Fruit fly (Drosophila melanogaster) whole organism, embryonic: ENCODE data around the gene CG10063.

ENCODE experiments used
- C15 ChIP-seq: fragments of 200-800 bp; sonication (Bioruptor generic); IDR thresholded peaks from 3 replicates; pipeline ENCODE4 v1.3.6; 2022; ENCODE audit warnings: missing biosample characterization, missing genetic modification characterization
- CG10543 ChIP-seq: fragments of 200-800 bp; sonication (Bioruptor generic); optimal IDR thresholded peaks from 3 replicates; lab custom pipeline; 2017; ENCODE audit warnings: missing biosample characterization, mild to moderate bottlenecking, missing genetic modification characterization, moderate library complexity
- CG10654 ChIP-seq: fragments of 200-800 bp; sonication (Bioruptor generic); optimal IDR thresholded peaks from 2 replicates; lab custom pipeline; 2016; ENCODE audit warnings: missing biosample characterization, missing genetic modification characterization
- CG11695 ChIP-seq: fragments of 200-800 bp; sonication (Bioruptor generic); IDR thresholded peaks from 3 replicates; pipeline ENCODE4 v1.3.6; 2022; ENCODE audit warnings: missing biosample characterization, missing genetic modification characterization
- CG11723 ChIP-seq: fragments of 200-800 bp; sonication (Bioruptor generic); optimal IDR thresholded peaks from 2 replicates; lab custom pipeline; 2017; ENCODE audit warnings: missing biosample characterization, mild to moderate bottlenecking, missing genetic modification characterization
- CG14860 ChIP-seq: fragments of 200-800 bp; sonication (Bioruptor generic); IDR thresholded peaks from 3 replicates; pipeline ENCODE4 v1.3.6; 2022; ENCODE audit warnings: missing biosample characterization, missing genetic modification characterization; ENCODE audit not compliant: partially characterized antibody
- CG16813 ChIP-seq: fragments of 200-800 bp; sonication (Bioruptor generic); IDR thresholded peaks from 3 replicates; pipeline ENCODE4 v1.3.6; 2022; ENCODE audit warnings: missing biosample characterization, missing genetic modification characterization; ENCODE audit not compliant: partially characterized antibody
- CG17359 ChIP-seq: fragments of 200-800 bp; sonication (Bioruptor generic); optimal IDR thresholded peaks from 3 replicates; lab custom pipeline; 2018; ENCODE audit warnings: missing biosample characterization, mild to moderate bottlenecking, missing genetic modification characterization, moderate library complexity
- CG2202 ChIP-seq: fragments of 200-800 bp; sonication (Bioruptor generic); optimal IDR thresholded peaks from 2 replicates; lab custom pipeline; 2018; ENCODE audit warnings: missing biosample characterization, mild to moderate bottlenecking, missing genetic modification characterization
- CG2678 ChIP-seq: fragments of 200-800 bp; sonication (Bioruptor generic); optimal IDR thresholded peaks from 3 replicates; lab custom pipeline; 2019; ENCODE audit warnings: missing biosample characterization, mild to moderate bottlenecking, missing genetic modification characterization, moderate library complexity
- CG2889 ChIP-seq: fragments of 200-800 bp; sonication (Bioruptor generic); IDR thresholded peaks from 3 replicates; pipeline ENCODE4 v1.3.6; 2022; ENCODE audit warnings: missing biosample characterization, missing genetic modification characterization
- CG3065 ChIP-seq: fragments of 200-800 bp; sonication (Bioruptor generic); optimal IDR thresholded peaks from 2 replicates; lab custom pipeline; 2016; ENCODE audit warnings: missing biosample characterization, missing genetic modification characterization
- CG3163 ChIP-seq: fragments of 200-800 bp; sonication (Bioruptor generic); optimal IDR thresholded peaks from 3 replicates; lab custom pipeline; 2016; ENCODE audit warnings: missing biosample characterization, missing genetic modification characterization
- CG3281 ChIP-seq: fragments of 200-800 bp; sonication (Bioruptor generic); optimal IDR thresholded peaks from 3 replicates; lab custom pipeline; 2017; ENCODE audit warnings: missing biosample characterization, mild to moderate bottlenecking, missing genetic modification characterization
- CG33557 ChIP-seq: fragments of 200-800 bp; sonication (Bioruptor generic); optimal IDR thresholded peaks from 2 replicates; lab custom pipeline; 2019; ENCODE audit warnings: missing biosample characterization, mild to moderate bottlenecking, missing genetic modification characterization, moderate library complexity
- CG34376 ChIP-seq: fragments of 200-800 bp; sonication (Bioruptor generic); optimal IDR thresholded peaks from 2 replicates; lab custom pipeline; 2018; ENCODE audit warnings: missing biosample characterization, mild to moderate bottlenecking, missing genetic modification characterization
- CG5953 ChIP-seq: fragments of 200-800 bp; sonication (Bioruptor generic); IDR thresholded peaks from 2 replicates; pipeline ENCODE4 v1.3.6; 2022; ENCODE audit warnings: missing biosample characterization, missing genetic modification characterization
- CG6175 ChIP-seq: fragments of 200-800 bp; sonication (Bioruptor generic); IDR thresholded peaks from 3 replicates; pipeline ENCODE4 v1.3.6; 2022; ENCODE audit warnings: missing biosample characterization, missing genetic modification characterization
- CG7963 ChIP-seq: fragments of 200-800 bp; sonication (Bioruptor generic); IDR thresholded peaks from 3 replicates; pipeline ENCODE4 v1.3.6; 2022; ENCODE audit warnings: missing biosample characterization, missing genetic modification characterization; ENCODE audit not compliant: partially characterized antibody
- CG9437 ChIP-seq: fragments of 200-800 bp; sonication (Bioruptor generic); optimal IDR thresholded peaks from 2 replicates; lab custom pipeline; 2018; ENCODE audit warnings: missing biosample characterization, mild to moderate bottlenecking, missing genetic modification characterization
- CTCF ChIP-seq: fragments of 200-800 bp; sonication (Bioruptor generic); optimal IDR thresholded peaks from 2 replicates; lab custom pipeline; 2017; ENCODE audit warnings: missing biosample characterization, mild to moderate bottlenecking, missing genetic modification characterization, moderate library complexity
- CrebB ChIP-seq: fragments of 200-800 bp; sonication (Bioruptor generic); optimal IDR thresholded peaks from 3 replicates; lab custom pipeline; 2018; ENCODE audit warnings: missing biosample characterization, mild to moderate bottlenecking, missing genetic modification characterization
- Doc2 ChIP-seq: fragments of 200-800 bp; sonication (Bioruptor generic); IDR thresholded peaks from 2 replicates; pipeline ENCODE4 v1.3.6; 2022; ENCODE audit warnings: missing biosample characterization, missing genetic modification characterization
- Elba2 ChIP-seq: fragments of 200-800 bp; sonication (Bioruptor generic); optimal IDR thresholded peaks from 3 replicates; lab custom pipeline; 2016; ENCODE audit warnings: missing biosample characterization, missing genetic modification characterization
- GATAe ChIP-seq: fragments of 200-800 bp; sonication (Bioruptor generic); conservative IDR thresholded peaks from 2 replicates; pipeline ENCODE4 v1.3.6; 2022; ENCODE audit warnings: missing biosample characterization, missing genetic modification characterization
- H15 ChIP-seq: fragments of 200-800 bp; sonication (Bioruptor generic); IDR thresholded peaks from 3 replicates; pipeline ENCODE4 v1.3.6; 2022; ENCODE audit warnings: missing biosample characterization, missing genetic modification characterization
- HmgZ ChIP-seq: fragments of 200-800 bp; sonication (Bioruptor generic); optimal IDR thresholded peaks from 2 replicates; lab custom pipeline; 2018; ENCODE audit warnings: missing biosample characterization, mild to moderate bottlenecking, missing genetic modification characterization
- Hsf ChIP-seq: fragments of 200-800 bp; sonication (Bioruptor generic); optimal IDR thresholded peaks from 3 replicates; lab custom pipeline; 2016; ENCODE audit warnings: missing biosample characterization, missing genetic modification characterization
- MBD-R2 ChIP-seq: fragments of 200-800 bp; sonication (Bioruptor generic); IDR thresholded peaks from 2 replicates; pipeline ENCODE4 v1.3.6; 2022; ENCODE audit warnings: missing biosample characterization, missing genetic modification characterization
- MTF-1 ChIP-seq: fragments of 200-800 bp; sonication (Bioruptor generic); optimal IDR thresholded peaks from 2 replicates; lab custom pipeline; 2018; ENCODE audit warnings: missing biosample characterization, mild to moderate bottlenecking, missing genetic modification characterization, borderline replicate concordance
- Nf-YB ChIP-seq: fragments of 200-800 bp; sonication (Bioruptor generic); optimal IDR thresholded peaks from 3 replicates; lab custom pipeline; 2019; ENCODE audit warnings: missing biosample characterization, mild to moderate bottlenecking, missing genetic modification characterization, moderate library complexity
- Sin3A ChIP-seq: fragments of >200 bp; optimal IDR thresholded peaks from 2 replicates; lab custom pipeline; 2018
- abd-A ChIP-seq: fragments of 200-800 bp; sonication (Bioruptor generic); optimal IDR thresholded peaks from 3 replicates; lab custom pipeline; 2019; ENCODE audit warnings: missing biosample characterization, mild to moderate bottlenecking, missing genetic modification characterization, moderate library complexity
- bowl ChIP-seq: fragments of 200-800 bp; sonication (Bioruptor generic); IDR thresholded peaks from 2 replicates; pipeline ENCODE4 v1.3.6; 2022; ENCODE audit warnings: missing biosample characterization, missing genetic modification characterization
- caup ChIP-seq: fragments of 200-800 bp; sonication (Bioruptor generic); optimal IDR thresholded peaks from 3 replicates; lab custom pipeline; 2017; ENCODE audit warnings: missing biosample characterization, mild to moderate bottlenecking, missing genetic modification characterization, moderate library complexity; ENCODE audit not compliant: severe bottlenecking
- dysf ChIP-seq: fragments of 200-800 bp; sonication (Bioruptor generic); IDR thresholded peaks from 3 replicates; pipeline ENCODE4 v1.3.6; 2022; ENCODE audit warnings: missing biosample characterization, missing genetic modification characterization
- eyg ChIP-seq: fragments of 200-800 bp; sonication (Bioruptor generic); optimal IDR thresholded peaks from 3 replicates; lab custom pipeline; 2016; ENCODE audit warnings: missing biosample characterization, missing genetic modification characterization
- fd3F ChIP-seq: fragments of 200-800 bp; sonication (Bioruptor generic); optimal IDR thresholded peaks from 2 replicates; lab custom pipeline; 2018; ENCODE audit warnings: missing biosample characterization, mild to moderate bottlenecking, missing genetic modification characterization, moderate library complexity
- fru ChIP-seq: fragments of >200 bp; optimal IDR thresholded peaks from 2 replicates; lab custom pipeline; 2017
- gem ChIP-seq: fragments of 200-800 bp; sonication (Bioruptor generic); optimal IDR thresholded peaks from 2 replicates; lab custom pipeline; 2019; ENCODE audit warnings: missing biosample characterization, mild to moderate bottlenecking, missing genetic modification characterization, moderate library complexity
- gfzf ChIP-seq: fragments of 200-800 bp; sonication (Bioruptor generic); optimal IDR thresholded peaks from 2 replicates; lab custom pipeline; 2016; ENCODE audit warnings: missing biosample characterization, mild to moderate bottlenecking, missing genetic modification characterization, moderate library complexity
- ham ChIP-seq: fragments of 200-800 bp; sonication (Bioruptor generic); IDR thresholded peaks from 2 replicates; pipeline ENCODE4 v1.3.6; 2022; ENCODE audit warnings: missing biosample characterization, missing genetic modification characterization
- klu ChIP-seq: fragments of 200-800 bp; sonication (Bioruptor generic); IDR thresholded peaks from 2 replicates; pipeline ENCODE4 v1.3.6; 2022; ENCODE audit warnings: missing biosample characterization, missing genetic modification characterization
- kni ChIP-seq: fragments of 200-800 bp; sonication (Bioruptor generic); optimal IDR thresholded peaks from 3 replicates; lab custom pipeline; 2017; ENCODE audit warnings: mild to moderate bottlenecking, missing biosample characterization, missing genetic modification reagents, missing genetic modification characterization
- onecut ChIP-seq: fragments of 200-800 bp; sonication (Bioruptor generic); IDR thresholded peaks from 2 replicates; pipeline ENCODE4 v1.3.6; 2022; ENCODE audit warnings: missing biosample characterization, missing genetic modification characterization
- pum ChIP-seq: fragments of 200-800 bp; sonication (Bioruptor generic); optimal IDR thresholded peaks from 2 replicates; lab custom pipeline; 2016; ENCODE audit warnings: missing biosample characterization, missing genetic modification characterization
- repo ChIP-seq: fragments of 200-800 bp; sonication (Bioruptor generic); optimal IDR thresholded peaks from 2 replicates; lab custom pipeline; 2016; ENCODE audit warnings: missing biosample characterization, missing genetic modification characterization
- trh ChIP-seq: fragments of 200-800 bp; sonication (Bioruptor generic); optimal IDR thresholded peaks from 2 replicates; lab custom pipeline; 2016; ENCODE audit warnings: missing biosample characterization, missing genetic modification characterization
- unc-4 ChIP-seq: fragments of 200-800 bp; sonication (Bioruptor generic); IDR thresholded peaks from 2 replicates; pipeline ENCODE4 v1.3.6; 2022; ENCODE audit warnings: missing biosample characterization, missing genetic modification characterization; ENCODE audit not compliant: partially characterized antibody
- vvl ChIP-seq: fragments of 200-800 bp; sonication (Bioruptor generic); IDR thresholded peaks from 2 replicates; pipeline ENCODE4 v1.3.6; 2022; ENCODE audit warnings: missing biosample characterization, missing genetic modification characterization

CG10063 gene

DNA sequence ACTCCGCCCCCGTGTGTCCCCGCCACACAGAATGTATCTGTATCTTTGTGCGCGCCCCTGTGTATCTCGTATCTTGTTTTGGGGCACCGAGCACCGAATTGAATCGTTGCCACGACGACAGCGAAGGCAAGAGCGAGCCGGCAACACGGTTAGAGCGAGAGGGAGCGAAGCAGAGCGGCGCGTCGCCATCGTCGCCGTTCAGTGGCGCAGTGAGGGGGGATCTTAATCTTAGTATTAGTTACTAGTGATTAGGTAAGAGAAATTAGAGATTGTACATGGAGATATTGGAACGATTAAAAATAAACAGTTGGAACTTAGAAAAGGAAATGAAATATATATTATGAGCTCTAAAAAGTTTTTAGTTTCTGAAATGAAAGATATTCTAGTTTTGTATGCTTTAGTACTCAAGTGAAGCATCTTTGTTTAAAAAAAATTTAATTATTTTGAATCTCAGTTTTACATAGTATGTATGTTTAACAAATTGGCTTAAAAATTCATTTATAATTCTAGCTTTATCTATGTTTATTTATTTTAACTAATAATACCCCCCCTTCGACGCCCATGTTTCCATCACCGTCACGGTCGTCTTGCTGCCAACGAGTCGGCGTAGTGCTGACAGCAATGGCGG lies 16.8 kb upstream of the CG10063 start (continued):
- TF ChIP-seq MTF-1 (GFP tag; lab: Kevin White, UChicago), result peak; percentile 58
- no peak for TF ChIP-seq fru (lab: Kevin White, UChicago)
- peak; percentile 95 for TF ChIP-seq CG3281 (GFP tag; lab: Kevin White, UChicago)
- TF ChIP-seq kni (GFP tag; lab: Kevin White, UChicago), result peak; percentile 91
- TF ChIP-seq CrebB (tag; lab: Kevin White, UChicago), result no peak
- TF ChIP-seq CG17359 (tag; lab: Kevin White, UChicago), result peak; percentile 88
- peak; percentile 20 for TF ChIP-seq abd-A (tag; lab: Kevin White, UChicago)
- TF ChIP-seq CTCF (GFP tag; lab: Kevin White, UChicago), result peak; percentile 34
- TF ChIP-seq CG10654 (GFP tag; lab: Kevin White, UChicago), result peak; percentile 89
- no peak for TF ChIP-seq CG16813
- TF ChIP-seq CG7963 (GFP tag; lab: Robert Waterston, UW), result no peak
- peak; percentile 80 for TF ChIP-seq trh (GFP tag; lab: Kevin White, UChicago)
- TF ChIP-seq H15 (GFP tag; lab: Robert Waterston, UW), result peak; percentile 68; the same call in 2 of the 3 replicates
- peak; percentile 98 for TF ChIP-seq CG2678
- no peak for TF ChIP-seq ham (GFP tag; lab: Robert Waterston, UW)
- peak; percentile 89 for TF ChIP-seq caup (GFP tag; lab: Kevin White, UChicago)
- TF ChIP-seq Elba2 (GFP tag; lab: Kevin White, UChicago), result no peak
- peak; percentile 86 for TF ChIP-seq CG11723
- TF ChIP-seq CG11695 (GFP tag; lab: Robert Waterston, UW), result peak; percentile 90
- peak; percentile 92 for TF ChIP-seq CG9437
- peak; percentile 58; the same call in 1 of the 2 replicates for TF ChIP-seq GATAe (GFP tag; lab: Robert Waterston, UW)
- no peak for TF ChIP-seq bowl (GFP tag; lab: Robert Waterston, UW)
- TF ChIP-seq repo, result peak; percentile 1
- TF ChIP-seq CG10543 (GFP tag; lab: Kevin White, UChicago), result peak; percentile 92
- no peak for TF ChIP-seq Sin3A (lab: Kevin White, UChicago)
- TF ChIP-seq CG3163, result no peak
- peak; percentile 87 for TF ChIP-seq CG33557 (GFP tag; lab: Kevin White, UChicago)
- peak; percentile 98 for TF ChIP-seq CG6175 (GFP tag; lab: Robert Waterston, UW)
- TF ChIP-seq dysf, result peak; percentile 94
- no peak for TF ChIP-seq CG14860 (GFP tag; lab: Robert Waterston, UW)
- peak; percentile 55; the same call in 2 of the 3 replicates for TF ChIP-seq CG2889 (GFP tag; lab: Robert Waterston, UW)
- peak; percentile 73 for TF ChIP-seq pum (GFP tag; lab: Kevin White, UChicago)
- peak; percentile 80 for TF ChIP-seq fd3F (GFP tag; lab: Kevin White, UChicago)
- TF ChIP-seq onecut (GFP tag; lab: Robert Waterston, UW), result peak; percentile 80
- TF ChIP-seq CG3065 (GFP tag; lab: Kevin White, UChicago), result peak; percentile 66
- TF ChIP-seq vvl, result peak; percentile 87
- TF ChIP-seq eyg (GFP tag; lab: Kevin White, UChicago), result peak; percentile 51
- TF ChIP-seq gfzf (GFP tag; lab: Kevin White, UChicago), result no peak
- peak; percentile 53; the same call in 1 of the 2 replicates for TF ChIP-seq MBD-R2
- peak; percentile 90 for TF ChIP-seq klu (GFP tag; lab: Robert Waterston, UW)
- TF ChIP-seq CG34376 (GFP tag; lab: Kevin White, UChicago), result peak; percentile 88
- TF ChIP-seq HmgZ (tag; lab: Kevin White, UChicago), result peak; percentile 49
- TF ChIP-seq Nf-YB (GFP tag; lab: Kevin White, UChicago), result peak; percentile 98
- TF ChIP-seq CG2202, result peak; percentile 58
- peak; percentile 69; the same call in 1 of the 3 replicates for TF ChIP-seq C15 (GFP tag; lab: Robert Waterston, UW)
- TF ChIP-seq gem (tag; lab: Kevin White, UChicago), result peak; percentile 95
- TF ChIP-seq Doc2 (GFP tag; lab: Robert Waterston, UW), result 0 out of 2 replicates have a peak, but pooled peaks have one; percentile 40
- peak; percentile 71 for TF ChIP-seq Hsf (GFP tag; lab: Kevin White, UChicago)
- TF ChIP-seq CG5953 (GFP tag; lab: Robert Waterston, UW), result peak; percentile 22; the same call in 1 of the 2 replicates
- TF ChIP-seq unc-4 (GFP tag; lab: Robert Waterston, UW), result no peak
